Fruit fly (Drosophila melanogaster): ENCODE data around the gene ImpE2.

The ImpE2 gene

DNA sequence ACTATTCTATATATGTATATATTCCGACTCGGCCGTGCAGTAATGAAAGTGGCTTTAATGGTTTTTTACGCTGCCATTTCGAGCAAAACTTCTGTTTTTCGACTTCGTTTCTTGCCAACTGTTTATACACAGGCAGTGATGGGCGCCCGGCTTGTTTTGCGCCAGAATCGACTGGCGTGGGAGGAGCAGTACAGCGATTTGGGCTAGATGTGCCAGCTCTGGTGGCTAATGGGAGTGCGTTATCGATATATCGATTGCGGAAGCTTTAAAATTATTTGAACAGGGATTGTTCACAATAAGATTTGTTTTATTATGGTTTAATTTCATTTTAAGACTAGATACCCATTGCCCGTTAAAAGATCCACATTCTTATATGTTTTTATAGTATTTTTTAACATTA, 41.3 kb downstream of the ImpE2 start, which contains the start of gene CG14971 (continued):
- TF ChIP-seq CG14050 (GFP tag; IDR thresholded peaks at IDR 0.05) (no peak), pfk (GFP tag; optimal IDR thresholded peaks at IDR 0.05) (peak; percentile 14), CG1792 (GFP tag; optimal IDR thresholded peaks at IDR 0.05) (peak; percentile 4), corto (GFP tag; optimal IDR thresholded peaks at IDR 0.05) (no peak), CG3281 (GFP tag; optimal IDR thresholded peaks at IDR 0.05) (no peak), Asciz (GFP tag; optimal IDR thresholded peaks at IDR 0.05) (no peak), CG4820 (GFP tag; optimal IDR thresholded peaks at IDR 0.05) (no peak), Drgx (GFP tag; IDR thresholded peaks at IDR 0.05) (no peak), CG2199 (GFP tag; IDR thresholded peaks at IDR 0.05) (no peak), CG11247 (GFP tag; IDR thresholded peaks at IDR 0.05) (no peak), knrl (GFP tag; IDR thresholded peaks at IDR 0.05; ENCODE audit: partially characterized antibody) (peak; percentile 82), exex (tag; optimal IDR thresholded peaks at IDR 0.05) (peak; percentile 63), CG12942 (GFP tag; optimal IDR thresholded peaks at IDR 0.05) (no peak), CG6654 (GFP tag; optimal IDR thresholded peaks at IDR 0.05) (no peak), Camta (GFP tag; optimal IDR thresholded peaks at IDR 0.05) (peak; percentile 3), dmrt11E (tag; optimal IDR thresholded peaks at IDR 0.05) (peak; percentile 16), CG2889 (GFP tag; IDR thresholded peaks at IDR 0.05) (no peak), CG15011 (GFP tag; optimal IDR thresholded peaks at IDR 0.05) (no peak), gcm2 (GFP tag; optimal IDR thresholded peaks at IDR 0.05) (peak; percentile 41), sd (tag; optimal IDR thresholded peaks at IDR 0.05) (no peak), CG32532 (GFP tag; IDR thresholded peaks at IDR 0.05) (peak; percentile 53), sc (optimal IDR thresholded peaks at IDR 0.05) (no peak), sc (GFP tag; optimal IDR thresholded peaks at IDR 0.05) (no peak), Lpt (GFP tag; optimal IDR thresholded peaks at IDR 0.05) (no peak), Dp (GFP tag; optimal IDR thresholded peaks at IDR 0.05) (peak; percentile 71), Hmr (GFP tag; optimal IDR thresholded peaks at IDR 0.05) (peak; percentile 42), bcd (GFP tag; optimal IDR thresholded peaks at IDR 0.05) (peak; percentile 9), CG15073 (GFP tag; optimal IDR thresholded peaks at IDR 0.05) (no peak), CG3726 (GFP tag; IDR thresholded peaks at IDR 0.05) (no peak), H2.0 (GFP tag; IDR thresholded peaks at IDR 0.05) (0 out of 2 replicates have a peak, but pooled peaks have one; percentile 36), Bgb (GFP tag; IDR thresholded peaks at IDR 0.05; ENCODE audit: partially characterized antibody) (peak; percentile 91), CG32767 (GFP tag; IDR thresholded peaks at IDR 0.05) (peak; percentile 10; the same call in 1 of the 2 replicates), sens (GFP tag) (peak; percentile 82), Vsx1 (GFP tag; optimal IDR thresholded peaks at IDR 0.05) (no peak), CG30020 (tag; optimal IDR thresholded peaks at IDR 0.05) (peak; percentile 48), gem (tag; optimal IDR thresholded peaks at IDR 0.05) (no peak), CG6272 (GFP tag; IDR thresholded peaks at IDR 0.05) (no peak), amos (GFP tag; IDR thresholded peaks at IDR 0.05; ENCODE audit: partially characterized antibody) (peak; percentile 86), CG12391 (tag; optimal IDR thresholded peaks at IDR 0.05) (peak; percentile 46), pb (GFP tag; optimal IDR thresholded peaks at IDR 0.05) (no peak), CG12744 (GFP tag; optimal IDR thresholded peaks at IDR 0.05) (no peak), H15 (GFP tag; IDR thresholded peaks at IDR 0.05) (no peak), Optix (GFP tag; IDR thresholded peaks at IDR 0.05) (no peak), Elba2 (GFP tag; optimal IDR thresholded peaks at IDR 0.05) (peak; percentile 94), p53 (GFP tag; optimal IDR thresholded peaks at IDR 0.05) (peak; percentile 25), D19A (tag; optimal IDR thresholded peaks at IDR 0.05) (no peak), CG3838 (GFP tag; optimal IDR thresholded peaks at IDR 0.05) (no peak), schlank (tag; optimal IDR thresholded peaks at IDR 0.05) (no peak), CG10267 (tag; optimal IDR thresholded peaks at IDR 0.05) (peak; percentile 23), ro (GFP tag; IDR thresholded peaks at IDR 0.05) (no peak), HLH3B (GFP tag; IDR thresholded peaks at IDR 0.05) (no peak), CG11696 (GFP tag; IDR thresholded peaks at IDR 0.05) (no peak)

Measured in whole organism, embryonic.